Worm (Caenorhabditis elegans): ENCODE data around the gene kin-9.

DNA sequence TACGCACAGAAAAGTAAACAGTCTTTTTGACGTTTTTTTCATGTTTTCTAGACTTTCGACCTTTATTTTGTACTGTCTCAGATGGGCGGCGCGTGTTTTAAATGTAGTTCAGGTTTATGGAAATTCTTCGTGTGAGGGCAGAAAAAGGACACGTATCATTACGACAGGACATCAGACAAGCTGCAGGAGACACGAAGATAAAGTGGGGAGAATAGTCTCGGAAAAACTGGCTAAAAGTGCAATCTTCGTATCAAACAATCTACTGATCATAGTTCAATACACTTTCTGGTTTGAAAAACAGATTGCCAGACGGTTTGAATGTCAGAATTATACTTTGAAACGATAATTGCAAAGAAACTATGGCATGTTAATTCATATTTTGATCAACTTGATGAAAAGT, 52.9 kb downstream of the kin-9 start:
- no peak for TF ChIP-seq dmd-4 (tag; optimal IDR thresholded peaks at IDR 0.05; ENCODE audit: borderline replicate concordance)
- TF ChIP-seq F13H6.1 (tag; optimal IDR thresholded peaks at IDR 0.05), result no peak
- TF ChIP-seq hlh-13 (GFP tag; optimal IDR thresholded peaks at IDR 0.05), result no peak
- no peak for TF ChIP-seq ceh-19 (GFP tag; optimal IDR thresholded peaks at IDR 0.05)
- TF ChIP-seq C08G9.2 (tag; optimal IDR thresholded peaks at IDR 0.05), result no peak

Data from whole organism, late embryonic.